Fruit fly (Drosophila melanogaster): ENCODE results near the gene CG32263.

The CG32263 gene

DNA sequence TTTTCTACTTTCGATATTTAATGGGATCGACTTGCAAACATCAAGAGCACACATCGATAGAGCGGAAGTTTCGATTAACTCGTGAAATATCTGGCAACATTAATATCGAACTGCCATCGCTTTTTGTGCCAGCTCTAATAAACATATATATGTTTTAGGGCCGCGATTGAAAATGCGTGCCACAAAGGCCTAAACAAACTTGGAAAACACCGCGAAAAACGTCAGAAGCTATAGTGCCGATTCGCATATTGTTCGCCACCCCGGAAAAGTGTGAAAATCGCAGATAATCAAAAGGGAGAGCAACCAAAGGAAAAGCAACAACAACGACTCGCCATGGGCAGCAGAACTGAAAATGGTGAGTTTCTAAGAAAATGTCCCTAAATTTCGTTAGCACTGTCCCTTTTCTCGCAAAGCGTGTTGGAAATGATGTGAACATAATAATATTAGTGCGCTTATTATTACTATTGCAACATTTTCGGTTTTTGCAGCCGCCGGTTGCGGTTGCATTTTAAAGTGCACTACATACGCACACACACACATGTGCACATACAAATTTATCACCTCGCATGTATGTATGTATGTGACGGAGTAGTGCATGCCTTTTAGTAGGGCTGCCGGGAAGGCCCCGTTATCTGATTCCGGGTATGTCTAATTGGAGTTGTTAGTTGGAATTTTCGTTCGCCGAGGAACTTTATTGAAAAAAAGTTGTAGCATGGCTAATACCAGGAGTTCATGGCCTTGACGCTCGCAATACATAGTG, 7.8 kb upstream of the CG32263 start, which contains the start of gene enc (continued):
- TF ChIP-seq gfzf (GFP tag; optimal IDR thresholded peaks at IDR 0.05) (peak; percentile 17), mam (GFP tag; optimal IDR thresholded peaks at IDR 0.05) (peak; percentile 23), CG14014 (GFP tag; IDR thresholded peaks at IDR 0.05) (peak; percentile 18; the same call in 1 of the 2 replicates)

dm6 chr3L:3816772-3817483, 6.0 kb upstream of the CG32263 start:
- TF ChIP-seq kah (GFP tag; optimal IDR thresholded peaks at IDR 0.05) (peak; percentile 3), CHES-1-like (GFP tag; optimal IDR thresholded peaks at IDR 0.05) (no peak), CG17186 (GFP tag; optimal IDR thresholded peaks at IDR 0.05) (no peak), CG13775 (GFP tag; optimal IDR thresholded peaks at IDR 0.05) (no peak), Med (GFP tag) (peak; percentile 48), CG10366 (GFP tag; IDR thresholded peaks at IDR 0.05) (no peak), br (optimal IDR thresholded peaks at IDR 0.05) (no peak), Lpt (GFP tag; optimal IDR thresholded peaks at IDR 0.05) (no peak), ro (GFP tag; IDR thresholded peaks at IDR 0.05) (no peak), CG11695 (GFP tag; IDR thresholded peaks at IDR 0.05) (no peak), Meics (GFP tag; optimal IDR thresholded peaks at IDR 0.05) (no peak), Dp (GFP tag; optimal IDR thresholded peaks at IDR 0.05) (no peak), Fer2 (tag; optimal IDR thresholded peaks at IDR 0.05) (no peak), nom (GFP tag; optimal IDR thresholded peaks at IDR 0.05) (peak; percentile 97), CG18262 (tag; optimal IDR thresholded peaks at IDR 0.05) (no peak), NfI (GFP tag; optimal IDR thresholded peaks at IDR 0.05) (no peak), ash1 (GFP tag; optimal IDR thresholded peaks at IDR 0.05) (no peak), cwo (GFP tag; optimal IDR thresholded peaks at IDR 0.05) (no peak), CG4854 (GFP tag; optimal IDR thresholded peaks at IDR 0.05) (no peak), en (GFP tag; optimal IDR thresholded peaks at IDR 0.05) (no peak), prd (optimal IDR thresholded peaks at IDR 0.05) (no peak), prd (GFP tag; IDR thresholded peaks at IDR 0.05) (no peak), CG13123 (GFP tag; optimal IDR thresholded peaks at IDR 0.05) (no peak), CG30020 (tag; optimal IDR thresholded peaks at IDR 0.05) (no peak), CG8281 (tag; optimal IDR thresholded peaks at IDR 0.05) (no peak), CG13424 (tag; optimal IDR thresholded peaks at IDR 0.05) (peak; percentile 17), pfk (GFP tag; optimal IDR thresholded peaks at IDR 0.05) (no peak), CTCF (GFP tag; optimal IDR thresholded peaks at IDR 0.05) (no peak), CG7928 (GFP tag; optimal IDR thresholded peaks at IDR 0.05) (no peak), grau (tag; optimal IDR thresholded peaks at IDR 0.05) (no peak), nmo (GFP tag; optimal IDR thresholded peaks at IDR 0.05) (no peak), lov (optimal IDR thresholded peaks at IDR 0.05) (no peak), lov (GFP tag; IDR thresholded peaks at IDR 0.05) (no peak), CG2678 (tag; optimal IDR thresholded peaks at IDR 0.05) (peak; percentile 28), Side (GFP tag; optimal IDR thresholded peaks at IDR 0.05) (no peak), phol (tag; optimal IDR thresholded peaks at IDR 0.05) (no peak), exex (tag; optimal IDR thresholded peaks at IDR 0.05) (peak; percentile 59), CG16863 (GFP tag; optimal IDR thresholded peaks at IDR 0.05) (no peak), disco-r (GFP tag; optimal IDR thresholded peaks at IDR 0.05) (no peak), jing (GFP tag; optimal IDR thresholded peaks at IDR 0.05) (no peak), lab (GFP tag; optimal IDR thresholded peaks at IDR 0.05) (peak; percentile 18), aop (GFP tag; IDR thresholded peaks at IDR 0.05) (no peak), vnd (GFP tag; IDR thresholded peaks at IDR 0.05; ENCODE audit: partially characterized antibody) (no peak), CG10274 (GFP tag; optimal IDR thresholded peaks at IDR 0.05) (no peak), usp (GFP tag; optimal IDR thresholded peaks at IDR 0.05) (no peak)

All from whole organism, embryonic.